Fruit fly (Drosophila melanogaster): ENCODE data around the gene Prat2.

DNA sequence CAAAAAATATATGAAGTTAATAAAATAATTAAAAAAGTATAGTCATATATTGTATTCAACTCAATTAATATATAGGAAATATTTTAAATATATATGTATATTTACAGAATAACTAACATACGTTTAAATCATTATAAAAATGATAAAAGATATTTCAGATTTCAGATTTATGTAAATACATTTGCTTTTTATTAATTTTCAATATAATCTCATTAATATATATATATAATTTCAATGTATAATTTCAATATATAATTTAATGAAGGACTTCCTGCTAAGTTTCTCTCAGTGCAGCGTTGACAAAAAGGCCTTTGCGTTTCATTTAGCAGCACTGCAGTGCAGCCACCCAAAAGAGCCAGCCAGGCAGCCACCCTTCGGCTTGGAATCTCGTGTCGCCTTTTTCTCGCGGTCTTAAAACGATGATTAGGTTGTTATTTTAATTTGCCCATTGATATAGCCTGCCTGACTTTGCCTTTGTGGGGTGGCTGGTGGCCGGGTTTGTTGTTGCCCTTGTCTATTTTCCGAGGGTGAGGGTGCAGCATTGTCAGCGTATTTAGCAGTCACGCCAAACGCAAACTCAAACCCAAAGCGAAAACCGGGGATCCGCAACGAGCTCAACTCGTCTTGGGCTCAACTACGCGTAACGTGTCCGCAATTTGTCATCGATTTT, 28.9 kb downstream of the Prat2 start:
- TF ChIP-seq h (optimal IDR thresholded peaks at IDR 0.05): no peak
- no peak for TF ChIP-seq insv (optimal IDR thresholded peaks at IDR 0.05)
- no peak for TF ChIP-seq psq (optimal IDR thresholded peaks at IDR 0.05)
- no peak for TF ChIP-seq Myc (optimal IDR thresholded peaks at IDR 0.05)
- TF ChIP-seq Sin3A (optimal IDR thresholded peaks at IDR 0.05): no peak
- TF ChIP-seq ttk (optimal IDR thresholded peaks at IDR 0.05): no peak

Measured in Kc167 (cell line).